Fruit fly (Drosophila melanogaster): ENCODE data around the gene modSP.

Gene modSP

DNA sequence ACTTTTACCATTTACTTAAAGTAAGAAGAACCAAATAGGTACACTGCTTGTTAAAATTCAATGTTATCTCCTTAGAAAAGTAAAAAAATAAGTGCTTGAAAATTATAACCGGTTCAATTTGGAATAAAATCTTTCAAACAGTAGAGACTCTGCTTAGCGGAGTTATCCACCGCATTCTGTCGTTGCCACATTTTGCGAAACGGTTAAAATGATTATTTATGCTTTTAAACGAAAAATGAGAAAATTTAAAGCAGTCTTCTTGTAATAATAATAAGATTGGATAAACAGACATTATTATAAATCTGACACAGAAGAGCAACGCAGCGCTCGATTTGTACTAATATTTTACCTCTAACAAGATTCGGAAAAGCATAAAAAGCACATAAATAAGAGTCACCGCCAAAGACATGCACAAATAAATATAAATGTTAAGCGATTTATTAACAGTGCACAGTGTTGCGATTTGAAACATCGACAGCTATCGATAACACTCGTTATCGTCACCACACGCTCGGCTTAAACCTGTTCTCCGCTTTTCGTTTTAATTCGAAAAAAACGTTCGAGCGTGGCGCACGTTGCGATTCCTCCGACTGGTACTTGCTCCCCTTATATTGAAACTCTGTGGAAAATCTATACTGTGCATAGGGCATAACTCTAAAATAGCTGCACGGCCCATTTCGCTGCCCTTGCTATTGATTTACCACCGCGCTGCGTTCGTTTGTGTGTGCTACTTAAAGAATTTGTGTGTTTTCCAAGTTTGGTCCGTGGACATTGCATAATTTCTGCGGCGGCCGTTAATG, 30.5 kb downstream of the modSP start, which contains the start of gene Fas1:
Fas1 (plus strand) TSS at position 489 of the 800 bp plus-strand sequence.
- TF ChIP-seq psq (optimal IDR thresholded peaks at IDR 0.05) = no peak
- no peak for TF ChIP-seq usp (GFP tag; optimal IDR thresholded peaks at IDR 0.05)
- no peak for TF ChIP-seq Dll (optimal IDR thresholded peaks at IDR 0.05)
- no peak for TF ChIP-seq pan (optimal IDR thresholded peaks at IDR 0.05)
- TF ChIP-seq EcR (GFP tag; optimal IDR thresholded peaks at IDR 0.05) = no peak
- TF ChIP-seq CG8478 (optimal IDR thresholded peaks at IDR 0.05) = no peak

DNA sequence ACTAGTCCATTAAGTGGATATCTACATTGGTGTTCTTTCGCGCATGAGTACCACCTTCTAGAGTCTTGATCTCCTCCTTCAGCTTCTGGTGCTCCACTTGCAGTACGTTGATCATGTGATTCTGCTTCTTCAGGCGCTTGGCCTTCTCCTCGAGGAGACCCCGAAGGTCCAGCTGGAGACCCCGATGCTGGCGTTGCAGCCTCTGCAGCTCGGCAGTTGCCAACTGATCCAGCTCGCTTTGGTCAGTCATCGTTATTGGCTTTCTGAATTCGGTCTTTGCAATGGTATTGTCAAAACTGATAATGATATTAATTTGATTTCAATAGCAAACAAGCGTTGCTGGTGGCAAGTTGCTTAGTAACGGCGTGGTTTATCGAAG, 31.1 kb downstream of the modSP start, which contains the start of gene Ccdc114:
Ccdc114 (minus strand) TSS at position 347 of the 379 bp plus-strand sequence.
- TF ChIP-seq Dll (optimal IDR thresholded peaks at IDR 0.05) (no peak), psq (optimal IDR thresholded peaks at IDR 0.05) (no peak), EcR (GFP tag; optimal IDR thresholded peaks at IDR 0.05) (no peak)

DNA sequence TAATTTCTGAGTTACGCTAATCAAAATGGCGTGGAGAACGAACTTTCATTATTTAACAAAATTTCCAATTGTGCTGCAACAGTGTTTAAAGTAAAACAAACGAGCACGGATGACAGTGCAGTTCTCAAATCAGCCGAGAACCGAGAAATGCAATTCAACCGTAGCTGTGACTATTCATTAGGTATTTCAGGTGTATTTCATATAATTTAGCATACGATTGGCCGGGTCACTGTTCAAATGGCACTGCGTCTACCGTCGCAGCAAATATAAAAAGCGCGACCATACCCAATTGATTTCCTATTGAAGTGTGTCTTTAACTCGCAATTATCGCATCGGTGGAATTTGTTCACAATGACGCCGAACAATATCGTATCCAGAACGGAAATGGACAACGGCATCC, 35.0 kb downstream of the modSP start, which contains the start of gene CG14893:
CG14893 (plus strand) TSS at position 301 of the 400 bp plus-strand sequence.
- TF ChIP-seq usp (GFP tag; optimal IDR thresholded peaks at IDR 0.05) (no peak), pan (optimal IDR thresholded peaks at IDR 0.05) (no peak), CG8478 (optimal IDR thresholded peaks at IDR 0.05) (no peak), Dll (optimal IDR thresholded peaks at IDR 0.05) (no peak), EcR (GFP tag; optimal IDR thresholded peaks at IDR 0.05) (no peak), psq (optimal IDR thresholded peaks at IDR 0.05) (no peak)

- TF ChIP-seq psq (optimal IDR thresholded peaks at IDR 0.05) (no peak), pan (optimal IDR thresholded peaks at IDR 0.05) (no peak), EcR (GFP tag; optimal IDR thresholded peaks at IDR 0.05) (no peak), Dll (optimal IDR thresholded peaks at IDR 0.05) (no peak), usp (GFP tag; optimal IDR thresholded peaks at IDR 0.05) (no peak), CG8478 (optimal IDR thresholded peaks at IDR 0.05) (no peak)
Observed at dm6 chr3R:16617650-16618049, 37.8 kb downstream of the modSP start, which contains the start of gene CG17560. TSS of gene CG17560 (plus strand) at chr3R:16617950.

DNA sequence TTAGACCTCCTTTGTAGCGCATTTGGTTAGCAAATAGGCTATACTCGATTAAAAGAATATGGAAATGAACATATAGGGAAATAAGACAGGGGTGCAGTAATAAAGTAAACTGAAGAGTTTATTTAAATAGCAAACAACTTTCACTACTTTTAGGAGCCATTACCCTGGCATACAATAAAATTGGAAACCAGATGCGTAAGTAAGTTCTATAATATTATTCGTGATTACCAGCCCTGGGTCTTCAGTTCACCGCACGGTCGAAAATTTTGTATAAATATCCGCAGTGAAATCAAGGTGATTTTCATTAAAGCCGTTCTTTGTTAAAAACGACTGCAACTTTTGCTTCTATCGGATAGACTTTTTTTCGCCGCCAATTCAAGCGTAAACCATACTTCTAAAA, 40.5 kb downstream of the modSP start, which contains the start of gene CG17562:
CG17562 (plus strand) TSS at position 301 of the 400 bp plus-strand sequence.
- TF ChIP-seq psq (optimal IDR thresholded peaks at IDR 0.05) (no peak), pan (optimal IDR thresholded peaks at IDR 0.05) (no peak), CG8478 (optimal IDR thresholded peaks at IDR 0.05) (no peak), EcR (GFP tag; optimal IDR thresholded peaks at IDR 0.05) (no peak), Dll (optimal IDR thresholded peaks at IDR 0.05) (no peak), usp (GFP tag; optimal IDR thresholded peaks at IDR 0.05) (no peak)

DNA sequence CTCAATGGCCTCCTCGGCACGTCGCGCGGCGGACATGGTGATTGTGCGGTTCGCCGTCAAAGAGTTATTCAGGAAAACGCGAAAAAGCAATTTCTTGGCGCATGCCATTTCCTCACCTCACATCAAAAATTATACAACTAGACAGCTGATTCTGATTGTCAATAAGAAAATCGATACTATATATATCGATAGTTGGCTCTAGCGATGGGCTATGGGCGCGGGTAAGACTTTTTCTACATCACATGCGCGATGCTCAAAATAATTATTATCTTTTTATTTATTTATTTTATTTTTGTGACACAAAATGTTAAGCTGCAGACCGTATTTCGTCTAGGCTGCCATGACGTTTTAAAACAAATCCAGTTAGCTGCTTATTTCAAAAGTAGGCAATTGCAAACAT, 41.2 kb downstream of the modSP start, which contains the start of gene CG10340:
CG10340 (minus strand) TSS at position 151 of the 400 bp plus-strand sequence.
- TF ChIP-seq EcR (GFP tag; optimal IDR thresholded peaks at IDR 0.05) (no peak), pan (optimal IDR thresholded peaks at IDR 0.05) (no peak), CG8478 (optimal IDR thresholded peaks at IDR 0.05) (no peak), psq (optimal IDR thresholded peaks at IDR 0.05) (no peak), usp (GFP tag; optimal IDR thresholded peaks at IDR 0.05) (no peak), Dll (optimal IDR thresholded peaks at IDR 0.05) (no peak)

DNA sequence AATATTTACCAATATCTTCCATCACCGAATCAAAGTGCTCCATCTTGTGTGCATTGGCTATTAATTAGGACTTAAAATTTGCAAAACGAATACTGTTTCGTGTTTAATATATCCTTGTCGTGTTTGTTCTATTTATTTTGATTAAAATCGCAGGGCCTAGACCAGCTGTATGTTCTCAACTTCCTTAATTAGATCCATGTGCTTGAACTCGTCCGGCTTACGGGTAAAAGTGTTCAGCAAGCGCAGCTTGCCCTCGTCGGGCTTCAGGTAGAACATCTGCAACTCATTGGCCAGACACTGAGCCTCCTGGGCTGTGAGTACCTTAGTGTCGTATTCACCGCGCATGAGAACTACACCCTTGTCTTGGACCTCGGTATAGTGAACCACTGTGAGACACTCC, 42.2 kb downstream of the modSP start, which contains the start of gene CG12783:
CG12783 (minus strand) TSS at position 101 of the 400 bp plus-strand sequence.
- TF ChIP-seq usp (GFP tag; optimal IDR thresholded peaks at IDR 0.05) (no peak), EcR (GFP tag; optimal IDR thresholded peaks at IDR 0.05) (no peak), CG8478 (optimal IDR thresholded peaks at IDR 0.05) (no peak), psq (optimal IDR thresholded peaks at IDR 0.05) (no peak), pan (optimal IDR thresholded peaks at IDR 0.05) (no peak), Dll (optimal IDR thresholded peaks at IDR 0.05) (no peak)

dm6 chr3R:16611240-16611639, 44.2 kb downstream of the modSP start:
- TF ChIP-seq CG8478 (optimal IDR thresholded peaks at IDR 0.05) = no peak
- no peak for TF ChIP-seq psq (optimal IDR thresholded peaks at IDR 0.05)
- TF ChIP-seq usp (GFP tag; optimal IDR thresholded peaks at IDR 0.05) = no peak
- no peak for TF ChIP-seq EcR (GFP tag; optimal IDR thresholded peaks at IDR 0.05)
- no peak for TF ChIP-seq pan (optimal IDR thresholded peaks at IDR 0.05)
- no peak for TF ChIP-seq Dll (optimal IDR thresholded peaks at IDR 0.05)

dm6 chr3R:16608920-16609319, 46.5 kb downstream of the modSP start, which contains the start of gene NPF:
TSS of gene NPF (plus strand) at chr3R:16609220.
- TF ChIP-seq EcR (GFP tag; optimal IDR thresholded peaks at IDR 0.05) (no peak), pan (optimal IDR thresholded peaks at IDR 0.05) (no peak), psq (optimal IDR thresholded peaks at IDR 0.05) (no peak), CG8478 (optimal IDR thresholded peaks at IDR 0.05) (no peak), usp (GFP tag; optimal IDR thresholded peaks at IDR 0.05) (no peak), Dll (optimal IDR thresholded peaks at IDR 0.05) (no peak)

DNA sequence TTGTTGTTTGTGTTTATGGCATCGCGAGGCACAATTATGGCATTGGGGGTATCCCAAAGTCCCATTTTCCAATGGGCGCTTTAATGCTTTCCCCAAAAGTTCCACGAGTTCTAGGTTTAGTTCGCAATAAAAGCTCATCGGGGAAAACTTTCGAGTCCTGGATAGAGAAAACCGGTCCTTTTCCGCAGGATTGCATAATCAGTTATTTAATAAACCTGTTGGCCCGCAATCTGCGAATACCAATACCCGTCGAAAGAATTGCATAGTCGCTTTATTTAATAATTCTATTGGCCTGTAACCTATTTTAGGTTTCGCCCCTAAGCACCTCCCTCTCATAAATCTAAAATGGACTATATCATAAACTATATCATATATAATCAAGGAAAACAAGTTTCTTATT, 49.5 kb downstream of the modSP start:
- TF ChIP-seq usp (GFP tag; optimal IDR thresholded peaks at IDR 0.05) = no peak
- TF ChIP-seq Dll (optimal IDR thresholded peaks at IDR 0.05) = no peak
- no peak for TF ChIP-seq psq (optimal IDR thresholded peaks at IDR 0.05)
- no peak for TF ChIP-seq EcR (GFP tag; optimal IDR thresholded peaks at IDR 0.05)
- TF ChIP-seq CG8478 (optimal IDR thresholded peaks at IDR 0.05) = no peak

DNA sequence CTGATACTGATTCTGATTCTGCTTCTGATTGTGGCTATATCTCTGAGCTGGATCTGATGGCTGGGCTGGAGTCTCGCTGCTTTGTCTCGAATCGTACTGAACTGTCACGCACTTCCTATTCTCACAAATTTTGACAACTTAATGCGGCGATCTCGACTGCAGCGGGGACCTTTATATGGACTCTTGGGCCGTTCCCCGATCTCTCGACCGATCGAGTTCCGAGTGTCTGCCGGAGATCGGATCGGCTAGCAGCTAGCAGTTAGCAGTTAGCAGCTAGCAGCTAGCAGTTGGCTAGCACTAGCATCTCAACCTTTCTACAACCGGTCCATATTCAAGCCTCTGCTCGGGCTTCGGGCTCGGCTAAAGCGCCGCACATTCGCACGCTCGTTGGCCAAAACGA, 50.7 kb downstream of the modSP start, which contains the start of gene CG10345:
CG10345 (minus strand) TSS at position 147 of the 400 bp plus-strand sequence.
- TF ChIP-seq usp (GFP tag; optimal IDR thresholded peaks at IDR 0.05) (no peak), Dll (optimal IDR thresholded peaks at IDR 0.05) (no peak), pan (optimal IDR thresholded peaks at IDR 0.05) (no peak), CG8478 (optimal IDR thresholded peaks at IDR 0.05) (no peak), psq (optimal IDR thresholded peaks at IDR 0.05) (no peak), EcR (GFP tag; optimal IDR thresholded peaks at IDR 0.05) (no peak)
